Fruit fly (Drosophila melanogaster): Measurements from ENCODE around the gene Wnt10.
A peak's percentile ranks its signal among the peaks of the same experiment; 100 is the strongest.

The Wnt10 gene

dm6 chr2L:7422429-7423283 lies 59.5 kb downstream of the Wnt10 start:
- TF ChIP-seq D1 (tag; optimal IDR thresholded peaks at IDR 0.05) (no peak), CG4496 (GFP tag; IDR thresholded peaks at IDR 0.05) (peak; percentile 82), CG32121 (GFP tag; IDR thresholded peaks at IDR 0.05) (peak; percentile 77), gl (tag; optimal IDR thresholded peaks at IDR 0.05) (no peak), CG13204 (GFP tag; optimal IDR thresholded peaks at IDR 0.05) (peak; percentile 80), CG9948 (tag; optimal IDR thresholded peaks at IDR 0.05) (peak; percentile 67), CG14655 (GFP tag; optimal IDR thresholded peaks at IDR 0.05) (peak; percentile 84), CG34367 (tag; optimal IDR thresholded peaks at IDR 0.05) (peak; percentile 68), EcR (GFP tag; optimal IDR thresholded peaks at IDR 0.05) (peak; percentile 99), Ets98B (GFP tag; IDR thresholded peaks at IDR 0.05) (peak; percentile 76), fd96Ca (GFP tag; IDR thresholded peaks at IDR 0.05) (peak; percentile 70; the same call in 2 of the 3 replicates), CG10348 (GFP tag; IDR thresholded peaks at IDR 0.05) (0 out of 2 replicates have a peak, but pooled peaks have one; percentile 18), CG17806 (tag; optimal IDR thresholded peaks at IDR 0.05) (peak; percentile 64), rn (GFP tag; IDR thresholded peaks at IDR 0.05) (0 out of 2 replicates have a peak, but pooled peaks have one; percentile 6), Pif1B (GFP tag; optimal IDR thresholded peaks at IDR 0.05) (peak; percentile 16), CG15710 (tag; optimal IDR thresholded peaks at IDR 0.05) (peak; percentile 65), Pif1A (GFP tag; optimal IDR thresholded peaks at IDR 0.05) (peak; percentile 63), CG8301 (tag; optimal IDR thresholded peaks at IDR 0.05) (peak; percentile 67), CG12605 (GFP tag; IDR thresholded peaks at IDR 0.05) (peak; percentile 70; the same call in 1 of the 2 replicates), Snoo (tag; optimal IDR thresholded peaks at IDR 0.05) (peak; percentile 91), CG8159 (tag; optimal IDR thresholded peaks at IDR 0.05) (peak; percentile 83)

dm6 chr2L:7423333-7423895 lies 60.2 kb downstream of the Wnt10 start:
- peak; percentile 86 for TF ChIP-seq fd96Ca (GFP tag; IDR thresholded peaks at IDR 0.05)
- TF ChIP-seq CG13204 (GFP tag; optimal IDR thresholded peaks at IDR 0.05), result peak; percentile 72
- TF ChIP-seq CG32121 (GFP tag; IDR thresholded peaks at IDR 0.05), result peak; percentile 86
- TF ChIP-seq CG10348 (GFP tag; IDR thresholded peaks at IDR 0.05), result 0 out of 2 replicates have a peak, but pooled peaks have one; percentile 33
- peak; percentile 58 for TF ChIP-seq CG34367 (tag; optimal IDR thresholded peaks at IDR 0.05)
- peak; percentile 71 for TF ChIP-seq Pif1A (GFP tag; optimal IDR thresholded peaks at IDR 0.05)
- peak; percentile 85 for TF ChIP-seq EcR (GFP tag; optimal IDR thresholded peaks at IDR 0.05)
- peak; percentile 75 for TF ChIP-seq CG12605 (GFP tag; IDR thresholded peaks at IDR 0.05)
- peak; percentile 60 for TF ChIP-seq Pif1B (GFP tag; optimal IDR thresholded peaks at IDR 0.05)
- peak; percentile 45; the same call in 1 of the 2 replicates for TF ChIP-seq rn (GFP tag; IDR thresholded peaks at IDR 0.05)
- TF ChIP-seq gl (tag; optimal IDR thresholded peaks at IDR 0.05), result peak; percentile 73
- TF ChIP-seq CG14655 (GFP tag; optimal IDR thresholded peaks at IDR 0.05), result peak; percentile 60
- TF ChIP-seq Snoo (tag; optimal IDR thresholded peaks at IDR 0.05), result peak; percentile 73
- TF ChIP-seq CG9948 (tag; optimal IDR thresholded peaks at IDR 0.05), result peak; percentile 63
- TF ChIP-seq CG17806 (tag; optimal IDR thresholded peaks at IDR 0.05), result peak; percentile 67
- peak; percentile 75 for TF ChIP-seq CG8159 (tag; optimal IDR thresholded peaks at IDR 0.05)
- TF ChIP-seq Ets98B (GFP tag; IDR thresholded peaks at IDR 0.05), result peak; percentile 92
- peak; percentile 35 for TF ChIP-seq D1 (tag; optimal IDR thresholded peaks at IDR 0.05)
- TF ChIP-seq CG15710 (tag; optimal IDR thresholded peaks at IDR 0.05), result peak; percentile 84
- peak; percentile 91 for TF ChIP-seq CG4496 (GFP tag; IDR thresholded peaks at IDR 0.05)
- TF ChIP-seq CG8301 (tag; optimal IDR thresholded peaks at IDR 0.05), result peak; percentile 73

- TF ChIP-seq fd96Ca (GFP tag; IDR thresholded peaks at IDR 0.05) (peak; percentile 75), CG15710 (tag; optimal IDR thresholded peaks at IDR 0.05) (peak; percentile 41), Ets98B (GFP tag; IDR thresholded peaks at IDR 0.05) (no peak), CG8159 (tag; optimal IDR thresholded peaks at IDR 0.05) (peak; percentile 63), CG4496 (GFP tag; IDR thresholded peaks at IDR 0.05) (0 out of 3 replicates have a peak, but pooled peaks have one; percentile 64), CG12605 (GFP tag; IDR thresholded peaks at IDR 0.05) (no peak), CG10348 (GFP tag; IDR thresholded peaks at IDR 0.05) (no peak), Snoo (tag; optimal IDR thresholded peaks at IDR 0.05) (no peak), EcR (GFP tag; optimal IDR thresholded peaks at IDR 0.05) (no peak), CG9948 (tag; optimal IDR thresholded peaks at IDR 0.05) (peak; percentile 65), gl (tag; optimal IDR thresholded peaks at IDR 0.05) (no peak), CG34367 (tag; optimal IDR thresholded peaks at IDR 0.05) (peak; percentile 55), CG13204 (GFP tag; optimal IDR thresholded peaks at IDR 0.05) (no peak), CG32121 (GFP tag; IDR thresholded peaks at IDR 0.05) (peak; percentile 33; the same call in 1 of the 2 replicates), CG17806 (tag; optimal IDR thresholded peaks at IDR 0.05) (peak; percentile 59), D1 (tag; optimal IDR thresholded peaks at IDR 0.05) (no peak), CG14655 (GFP tag; optimal IDR thresholded peaks at IDR 0.05) (peak; percentile 64), Pif1B (GFP tag; optimal IDR thresholded peaks at IDR 0.05) (peak; percentile 53), rn (GFP tag; IDR thresholded peaks at IDR 0.05) (peak; percentile 28; the same call in 1 of the 2 replicates), CG8301 (tag; optimal IDR thresholded peaks at IDR 0.05) (peak; percentile 59), Pif1A (GFP tag; optimal IDR thresholded peaks at IDR 0.05) (peak; percentile 52)
Observed at dm6 chr2L:7424282-7424905, 61.2 kb downstream of the Wnt10 start.

- TF ChIP-seq CG32121 (GFP tag; IDR thresholded peaks at IDR 0.05), result peak; percentile 86
- TF ChIP-seq CG9948 (tag; optimal IDR thresholded peaks at IDR 0.05), result peak; percentile 43
- TF ChIP-seq gl (tag; optimal IDR thresholded peaks at IDR 0.05), result no peak
- TF ChIP-seq CG8301 (tag; optimal IDR thresholded peaks at IDR 0.05), result peak; percentile 60
- TF ChIP-seq rn (GFP tag; IDR thresholded peaks at IDR 0.05), result peak; percentile 64
- TF ChIP-seq Pif1B (GFP tag; optimal IDR thresholded peaks at IDR 0.05), result peak; percentile 52
- peak; percentile 54 for TF ChIP-seq CG17806 (tag; optimal IDR thresholded peaks at IDR 0.05)
- no peak for TF ChIP-seq CG10348 (GFP tag; IDR thresholded peaks at IDR 0.05)
- TF ChIP-seq fd96Ca (GFP tag; IDR thresholded peaks at IDR 0.05), result peak; percentile 90
- peak; percentile 39 for TF ChIP-seq CG15710 (tag; optimal IDR thresholded peaks at IDR 0.05)
- TF ChIP-seq Pif1A (GFP tag; optimal IDR thresholded peaks at IDR 0.05), result peak; percentile 72
- peak; percentile 77 for TF ChIP-seq CG12605 (GFP tag; IDR thresholded peaks at IDR 0.05)
- no peak for TF ChIP-seq CG13204 (GFP tag; optimal IDR thresholded peaks at IDR 0.05)
- peak; percentile 61 for TF ChIP-seq CG8159 (tag; optimal IDR thresholded peaks at IDR 0.05)
- peak; percentile 62 for TF ChIP-seq CG14655 (GFP tag; optimal IDR thresholded peaks at IDR 0.05)
- peak; percentile 77 for TF ChIP-seq Snoo (tag; optimal IDR thresholded peaks at IDR 0.05)
- peak; percentile 94 for TF ChIP-seq EcR (GFP tag; optimal IDR thresholded peaks at IDR 0.05)
- TF ChIP-seq D1 (tag; optimal IDR thresholded peaks at IDR 0.05), result no peak
- peak; percentile 47 for TF ChIP-seq CG34367 (tag; optimal IDR thresholded peaks at IDR 0.05)
- TF ChIP-seq Ets98B (GFP tag; IDR thresholded peaks at IDR 0.05), result peak; percentile 87
- TF ChIP-seq CG4496 (GFP tag; IDR thresholded peaks at IDR 0.05), result peak; percentile 92; the same call in 2 of the 3 replicates
Observed at dm6 chr2L:7424907-7425689, 61.9 kb downstream of the Wnt10 start.

Measured in whole organism, pupa.